Worm (Caenorhabditis elegans) whole organism, young adult: ENCODE measurements around the gene C04G6.4.

Experiments
- B0019.2 ChIP-seq: fragments of 200-800 bp; sonication (Bioruptor generic); conservative IDR thresholded peaks from 2 replicates; pipeline ENCODE4 v1.3.6; 2022; ENCODE audit warnings: missing genetic modification reagents, missing genetic modification characterization, missing compliant biosample characterization
- C06A6.2 ChIP-seq: fragments of 200-800 bp; sonication (Bioruptor generic); conservative IDR thresholded peaks from 2 replicates; pipeline ENCODE4 v1.3.6; 2022; ENCODE audit warnings: missing genetic modification characterization, missing compliant biosample characterization
- C17E4.6 ChIP-seq: fragments of 200-800 bp; sonication (Bioruptor generic); IDR thresholded peaks from 2 replicates; pipeline ENCODE4 v1.3.6; 2022; ENCODE audit warnings: missing genetic modification reagents, missing genetic modification characterization, missing compliant biosample characterization
- D2030.7 ChIP-seq: fragments of 200-800 bp; sonication (Bioruptor generic); IDR thresholded peaks from 2 replicates; pipeline ENCODE4 v1.3.6; 2022; ENCODE audit warnings: missing genetic modification reagents, missing genetic modification characterization, missing compliant biosample characterization
- F10E7.11 ChIP-seq: sonication (generic microtip); optimal IDR thresholded peaks from 2 replicates; lab custom pipeline; 2017; ENCODE audit warnings: mild to moderate bottlenecking, missing genetic modification characterization, moderate library complexity, missing compliant biosample characterization
- F33H1.4 ChIP-seq: fragments of 200-800 bp; sonication (Bioruptor generic); IDR thresholded peaks from 2 replicates; pipeline ENCODE4 v1.3.6; 2022; ENCODE audit warnings: missing genetic modification reagents, missing genetic modification characterization, missing compliant biosample characterization
- F39B2.1 ChIP-seq: fragments of 200-800 bp; sonication (Bioruptor generic); IDR thresholded peaks from 2 replicates; pipeline ENCODE4 v1.3.6; 2022; ENCODE audit warnings: missing genetic modification reagents, missing genetic modification characterization, missing compliant biosample characterization
- F49E8.2 ChIP-seq: sonication (generic microtip); optimal IDR thresholded peaks from 3 replicates; lab custom pipeline; 2017; ENCODE audit warnings: missing genetic modification characterization, mild to moderate bottlenecking, missing compliant biosample characterization, antibody characterized with exemption, moderate library complexity; ENCODE audit not compliant: insufficient read depth
- F52B5.7 ChIP-seq: sonication (generic microtip); optimal IDR thresholded peaks from 2 replicates; lab custom pipeline; 2016; ENCODE audit warnings: mild to moderate bottlenecking, missing genetic modification characterization, missing compliant biosample characterization
- F55B11.4 ChIP-seq: sonication (generic microtip); optimal IDR thresholded peaks from 2 replicates; lab custom pipeline; 2016; ENCODE audit warnings: missing compliant biosample characterization, missing genetic modification characterization, borderline replicate concordance; ENCODE audit not compliant: insufficient read depth
- T07F8.4 ChIP-seq: sonication (generic microtip); optimal IDR thresholded peaks from 2 replicates; lab custom pipeline; 2016; ENCODE audit warnings: mild to moderate bottlenecking, missing genetic modification characterization, moderate library complexity, missing compliant biosample characterization
- Y53F4B.3 ChIP-seq: fragments of 200-800 bp; sonication (Bioruptor generic); IDR thresholded peaks from 2 replicates; pipeline ENCODE4 v1.3.6; 2022; ENCODE audit warnings: missing genetic modification reagents, missing genetic modification characterization, missing compliant biosample characterization
- Y53G8AR.9 ChIP-seq: fragments of 200-800 bp; sonication (Bioruptor generic); conservative IDR thresholded peaks from 2 replicates; pipeline ENCODE4 v1.3.6; 2022; ENCODE audit warnings: missing genetic modification reagents, missing genetic modification characterization, missing compliant biosample characterization
- Y56A3A.18 ChIP-seq: fragments of 200-800 bp; sonication (Bioruptor generic); IDR thresholded peaks from 2 replicates; pipeline ENCODE4 v1.3.6; 2022; ENCODE audit warnings: missing genetic modification reagents, missing genetic modification characterization, missing compliant biosample characterization
- ZK185.1 ChIP-seq: sonication (generic microtip); optimal IDR thresholded peaks from 2 replicates; lab custom pipeline; 2016; ENCODE audit warnings: mild to moderate bottlenecking, missing genetic modification characterization, missing compliant biosample characterization; ENCODE audit not compliant: poor library complexity, severe bottlenecking
- ama-1 ChIP-seq, 3 experiments: fragments of 150-350 bp in 1 of 3; sonication (generic microtip) in 2 of 3; optimal IDR thresholded peaks; 2 replicates each; lab custom pipeline; 2014 to 2018; ENCODE audit warnings: missing biosample characterization in 2 of 3, missing genetic modification characterization in 2 of 3, missing genetic modification reagents in 2 of 3
- attf-3 ChIP-seq: fragments of 200-800 bp; sonication (Bioruptor generic); conservative IDR thresholded peaks from 2 replicates; pipeline ENCODE4 v1.3.6; 2022; ENCODE audit warnings: missing genetic modification reagents, missing genetic modification characterization, missing compliant biosample characterization
- attf-6 ChIP-seq: fragments of 200-800 bp; sonication (Bioruptor generic); IDR thresholded peaks from 2 replicates; pipeline ENCODE4 v1.3.6; 2022; ENCODE audit warnings: missing genetic modification reagents, missing genetic modification characterization, missing compliant biosample characterization
- bed-1 ChIP-seq: fragments of 200-800 bp; sonication (Bioruptor generic); IDR thresholded peaks from 2 replicates; pipeline ENCODE4 v1.3.6; 2022; ENCODE audit warnings: missing genetic modification reagents, missing genetic modification characterization, missing compliant biosample characterization
- cebp-1 ChIP-seq, 2 experiments: fragments of 200-800 bp in 1 of 2; sonication (Bioruptor generic) in 1 of 2; sonication (generic microtip) in 1 of 2; IDR thresholded peaks in 1 of 2; optimal IDR thresholded peaks in 1 of 2; 2 replicates each; pipeline versions ENCODE4 v1.3.6 to Lab custom; 2017 to 2022; ENCODE audit warnings: missing compliant biosample characterization in 2 of 2, missing genetic modification characterization in 2 of 2, mild to moderate bottlenecking in 1 of 2, missing genetic modification reagents in 1 of 2, moderate library complexity in 1 of 2
- ceh-100 ChIP-seq: fragments of 200-800 bp; sonication (Bioruptor generic); IDR thresholded peaks from 2 replicates; pipeline ENCODE4 v1.3.6; 2022; ENCODE audit warnings: missing genetic modification reagents, missing genetic modification characterization, missing compliant biosample characterization
- ceh-58 ChIP-seq: fragments of 200-800 bp; sonication (Bioruptor generic); IDR thresholded peaks from 2 replicates; pipeline ENCODE4 v1.3.6; 2022; ENCODE audit warnings: missing genetic modification characterization, missing compliant biosample characterization
- ceh-91 ChIP-seq: fragments of 200-800 bp; sonication (Bioruptor generic); IDR thresholded peaks from 2 replicates; pipeline ENCODE4 v1.3.6; 2022; ENCODE audit warnings: missing genetic modification reagents, missing genetic modification characterization, missing compliant biosample characterization
- chd-7 ChIP-seq: sonication (generic microtip); optimal IDR thresholded peaks from 2 replicates; lab custom pipeline; 2016; ENCODE audit warnings: mild to moderate bottlenecking, missing genetic modification characterization, moderate library complexity, missing compliant biosample characterization
- dox-1 ChIP-seq: fragments of 200-800 bp; sonication (Bioruptor generic); IDR thresholded peaks from 2 replicates; pipeline ENCODE4 v1.3.6; 2022; ENCODE audit warnings: missing genetic modification reagents, missing genetic modification characterization, missing compliant biosample characterization
- dpff-1 ChIP-seq: sonication (generic microtip); optimal IDR thresholded peaks from 2 replicates; lab custom pipeline; 2017; ENCODE audit warnings: mild to moderate bottlenecking, missing genetic modification characterization, missing compliant biosample characterization
- egl-44 ChIP-seq: fragments of 200-800 bp; sonication (Bioruptor generic); IDR thresholded peaks from 2 replicates; pipeline ENCODE4 v1.3.6; 2022; ENCODE audit warnings: missing genetic modification reagents, missing genetic modification characterization, missing compliant biosample characterization
- ekl-4 ChIP-seq: fragments of 200-800 bp; sonication (Bioruptor generic); IDR thresholded peaks from 2 replicates; pipeline ENCODE4 v1.3.6; 2022; ENCODE audit warnings: missing genetic modification reagents, missing genetic modification characterization, missing compliant biosample characterization
- fkh-3 ChIP-seq: sonication (generic microtip); optimal IDR thresholded peaks from 2 replicates; lab custom pipeline; 2016; ENCODE audit warnings: mild to moderate bottlenecking, missing genetic modification characterization, missing compliant biosample characterization
- him-1 ChIP-seq: sonication (generic microtip); optimal IDR thresholded peaks from 2 replicates; lab custom pipeline; 2016; ENCODE audit warnings: missing genotype, missing genetic modification reagents, missing genetic modification characterization, missing compliant biosample characterization
- hsf-1 ChIP-seq: fragments of 200-800 bp; sonication (Bioruptor generic); IDR thresholded peaks from 2 replicates; pipeline ENCODE4 v1.3.6; 2022; ENCODE audit warnings: missing genetic modification reagents, missing genetic modification characterization, missing compliant biosample characterization
- lag-1 ChIP-seq: fragments of 200-800 bp; sonication (Bioruptor generic); IDR thresholded peaks from 2 replicates; pipeline ENCODE4 v1.3.6; 2022; ENCODE audit warnings: missing genetic modification reagents, missing genetic modification characterization, missing compliant biosample characterization
- let-526 ChIP-seq: fragments of 200-800 bp; sonication (Bioruptor generic); IDR thresholded peaks from 2 replicates; pipeline ENCODE4 v1.3.6; 2022; ENCODE audit warnings: missing genetic modification reagents, missing genetic modification characterization, missing compliant biosample characterization
- lin-54 ChIP-seq: fragments of 200-800 bp; sonication (Bioruptor generic); optimal IDR thresholded peaks from 2 replicates; lab custom pipeline; 2018; ENCODE audit warnings: mild to moderate bottlenecking, missing genetic modification characterization, missing compliant biosample characterization
- madf-3 ChIP-seq: fragments of 200-800 bp; sonication (Bioruptor generic); IDR thresholded peaks from 2 replicates; pipeline ENCODE4 v1.3.6; 2022; ENCODE audit warnings: missing genetic modification reagents, missing genetic modification characterization, missing compliant biosample characterization
- madf-8 ChIP-seq: fragments of 200-800 bp; sonication (Bioruptor generic); conservative IDR thresholded peaks from 2 replicates; pipeline ENCODE4 v1.3.6; 2022; ENCODE audit warnings: missing genetic modification reagents, missing genetic modification characterization, missing compliant biosample characterization
- mxl-1 ChIP-seq: sonication (generic microtip); optimal IDR thresholded peaks from 2 replicates; lab custom pipeline; 2016; ENCODE audit warnings: missing genetic modification characterization, missing compliant biosample characterization
- nhr-179 ChIP-seq: sonication (generic microtip); optimal IDR thresholded peaks from 2 replicates; lab custom pipeline; 2016; ENCODE audit warnings: mild to moderate bottlenecking, missing genetic modification characterization, missing compliant biosample characterization
- nhr-27 ChIP-seq: fragments of 200-800 bp; sonication (Bioruptor generic); optimal IDR thresholded peaks from 2 replicates; lab custom pipeline; 2018; ENCODE audit warnings: mild to moderate bottlenecking, missing genetic modification characterization, moderate library complexity, missing compliant biosample characterization
- rcor-1 ChIP-seq: fragments of 200-800 bp; sonication (Bioruptor generic); IDR thresholded peaks from 2 replicates; pipeline ENCODE4 v1.3.6; 2022; ENCODE audit warnings: missing genetic modification reagents, missing genetic modification characterization, missing compliant biosample characterization
- sea-2 ChIP-seq: fragments of 200-800 bp; sonication (Bioruptor generic); IDR thresholded peaks from 2 replicates; pipeline ENCODE4 v1.3.6; 2022; ENCODE audit warnings: missing genetic modification characterization, missing compliant biosample characterization
- snpc-1.1 ChIP-seq: sonication (generic microtip); optimal IDR thresholded peaks from 2 replicates; lab custom pipeline; 2017; ENCODE audit warnings: missing genetic modification characterization, mild to moderate bottlenecking, missing compliant biosample characterization, antibody characterized with exemption, moderate library complexity, missing genotype, missing genetic modification reagents; ENCODE audit not compliant: insufficient read depth
- snpc-4 ChIP-seq, 5 experiments: fragments of 150-350 bp in 1 of 5; sonication (generic microtip) in 4 of 5; optimal IDR thresholded peaks; 2 replicates each; lab custom pipeline; 2014 to 2018; ENCODE audit warnings: missing genetic modification characterization in 5 of 5, missing biosample characterization in 3 of 5, antibody characterized with exemption in 2 of 5, mild to moderate bottlenecking in 2 of 5, missing compliant biosample characterization in 2 of 5, missing genotype in 2 of 5, moderate library complexity in 2 of 5, missing genetic modification reagents in 1 of 5
- somi-1 ChIP-seq: fragments of 200-800 bp; sonication (Bioruptor generic); optimal IDR thresholded peaks from 2 replicates; lab custom pipeline; 2018; ENCODE audit warnings: mild to moderate bottlenecking, missing genetic modification characterization, missing compliant biosample characterization
- zim-3 ChIP-seq: sonication (generic microtip); optimal IDR thresholded peaks from 2 replicates; lab custom pipeline; 2017; ENCODE audit warnings: mild to moderate bottlenecking, missing genetic modification characterization, moderate library complexity, missing compliant biosample characterization
- ztf-18 ChIP-seq: sonication (generic microtip); optimal IDR thresholded peaks from 2 replicates; lab custom pipeline; 2016; ENCODE audit warnings: missing genotype, mild to moderate bottlenecking, missing genetic modification characterization, missing compliant biosample characterization
- ztf-25 ChIP-seq: fragments of 200-800 bp; sonication (Bioruptor generic); IDR thresholded peaks from 2 replicates; pipeline ENCODE4 v1.3.6; 2022; ENCODE audit warnings: missing genetic modification reagents, missing genetic modification characterization, missing compliant biosample characterization

The C04G6.4 gene

ce11 chrII:5056254-5056653 lies 27.0 kb downstream of the C04G6.4 start (continued):
- TF ChIP-seq F55B11.4 (tag; lab: Kevin White, UChicago) (no peak), hsf-1 (GFP tag; lab: Robert Waterston, UW) (peak; percentile 65; the same call in 1 of the 2 replicates), attf-6 (GFP tag; lab: Robert Waterston, UW) (0 out of 2 replicates have a peak, but pooled peaks have one; percentile 48), C17E4.6 (no peak), Y56A3A.18 (GFP tag; lab: Robert Waterston, UW) (no peak), C06A6.2 (GFP tag; lab: Robert Waterston, UW) (no peak), bed-1 (GFP tag; lab: Robert Waterston, UW) (no peak), madf-8 (GFP tag; lab: Robert Waterston, UW) (no peak), attf-3 (GFP tag; lab: Robert Waterston, UW) (no peak), nhr-179 (tag; lab: Kevin White, UChicago) (no peak), somi-1 (no peak), F52B5.7 (tag; lab: Kevin White, UChicago) (no peak), F33H1.4 (peak; percentile 12; the same call in 1 of the 2 replicates), ama-1 (optimal IDR thresholded peaks at IDR 0.05; lab: Kevin White, UChicago) (no peak), ama-1 (GFP tag; optimal IDR thresholded peaks at IDR 0.05; lab: Kevin White, UChicago) (no peak), Y53F4B.3 (GFP tag; lab: Robert Waterston, UW) (no peak), snpc-1.1 (no peak), lin-54 (GFP tag; lab: Kevin White, UChicago) (peak; percentile 35), let-526 (GFP tag; lab: Robert Waterston, UW) (no peak), T07F8.4 (tag; lab: Kevin White, UChicago) (no peak), ceh-58 (GFP tag; lab: Robert Waterston, UW) (no peak), chd-7 (tag; lab: Kevin White, UChicago) (no peak), ceh-91 (GFP tag; lab: Robert Waterston, UW) (no peak), fkh-3 (no peak), madf-3 (GFP tag; lab: Robert Waterston, UW) (0 out of 2 replicates have a peak, but pooled peaks have one; percentile 4), him-1 (tag; lab: Kevin White, UChicago) (peak; percentile 26), ZK185.1 (tag; lab: Kevin White, UChicago) (no peak), egl-44 (GFP tag; lab: Robert Waterston, UW) (no peak), rcor-1 (GFP tag; lab: Robert Waterston, UW) (peak; percentile 49; the same call in 1 of the 2 replicates), mxl-1 (tag; lab: Kevin White, UChicago) (no peak), D2030.7 (peak; percentile 29; the same call in 1 of the 2 replicates), F10E7.11 (no peak), B0019.2 (GFP tag; lab: Robert Waterston, UW) (no peak), ceh-100 (no peak), nhr-27 (no peak), F39B2.1 (no peak), dox-1 (GFP tag; lab: Robert Waterston, UW) (no peak), snpc-4 (GFP tag; optimal IDR thresholded peaks at IDR 0.05; lab: Kevin White, UChicago) (no peak), snpc-4 (tag; optimal IDR thresholded peaks at IDR 0.05; lab: Kevin White, UChicago) (peak in 1 of 4 experiments; percentile 73), ztf-25 (GFP tag; lab: Robert Waterston, UW) (no peak), F49E8.2 (no peak), sea-2 (GFP tag; lab: Robert Waterston, UW) (no peak), cebp-1 (GFP tag; IDR thresholded peaks at IDR 0.05; lab: Robert Waterston, UW) (no peak), cebp-1 (tag; optimal IDR thresholded peaks at IDR 0.05; lab: Kevin White, UChicago) (no peak), ztf-18 (tag; lab: Kevin White, UChicago) (no peak), dpff-1 (tag; lab: Kevin White, UChicago) (no peak), Y53G8AR.9 (GFP tag; lab: Robert Waterston, UW) (no peak), zim-3 (tag; lab: Kevin White, UChicago) (no peak), ekl-4 (peak; percentile 77; the same call in 1 of the 2 replicates), lag-1 (GFP tag; lab: Robert Waterston, UW) (no peak)
